Worm (Caenorhabditis elegans) whole organism, L2 larva: Measurements from ENCODE around the gene ipmk-1.

Source experiments
- F13H6.1 ChIP-seq: sonication (generic microtip); optimal IDR thresholded peaks from 2 replicates; lab custom pipeline; 2016; ENCODE audit warnings: missing genetic modification characterization, missing compliant biosample characterization
- R02D3.7 ChIP-seq: fragments of 150-350 bp; optimal IDR thresholded peaks from 2 replicates; lab custom pipeline; 2014; ENCODE audit warnings: missing biosample characterization, missing genetic modification characterization
- ZK546.5 ChIP-seq: sonication (generic microtip); optimal IDR thresholded peaks from 2 replicates; lab custom pipeline; 2017; ENCODE audit warnings: missing biosample characterization, missing genetic modification characterization
- ama-1 ChIP-seq: fragments of 150-350 bp; optimal IDR thresholded peaks from 2 replicates; lab custom pipeline; 2018; ENCODE audit warnings: inconsistent platforms
- blmp-1 ChIP-seq: sonication (generic microtip); optimal IDR thresholded peaks from 2 replicates; lab custom pipeline; 2017; ENCODE audit warnings: missing genetic modification characterization, mild to moderate bottlenecking, missing compliant biosample characterization, antibody characterized with exemption, moderate library complexity; ENCODE audit not compliant: insufficient read depth
- ceh-16 ChIP-seq: fragments of 150-350 bp; optimal IDR thresholded peaks from 2 replicates; lab custom pipeline; 2014; ENCODE audit warnings: missing biosample characterization, missing genetic modification characterization
- ceh-82 ChIP-seq: fragments of 150-350 bp; optimal IDR thresholded peaks from 2 replicates; lab custom pipeline; 2014; ENCODE audit warnings: missing biosample characterization, missing genetic modification characterization
- crh-2 ChIP-seq: sonication (generic microtip); optimal IDR thresholded peaks from 2 replicates; lab custom pipeline; 2017; ENCODE audit warnings: missing biosample characterization, missing genetic modification characterization
- dmd-4 ChIP-seq: sonication (generic microtip); optimal IDR thresholded peaks from 2 replicates; lab custom pipeline; 2017; ENCODE audit warnings: missing biosample characterization, missing genetic modification characterization
- egl-27 ChIP-seq: sonication (generic microtip); optimal IDR thresholded peaks from 3 replicates; lab custom pipeline; 2017; ENCODE audit warnings: missing biosample characterization, missing genetic modification reagents, missing genetic modification characterization
- elt-1 ChIP-seq: fragments of 150-350 bp; optimal IDR thresholded peaks from 2 replicates; lab custom pipeline; 2014; ENCODE audit warnings: missing biosample characterization, missing genetic modification characterization
- elt-3 ChIP-seq: sonication (generic microtip); optimal IDR thresholded peaks from 2 replicates; lab custom pipeline; 2017; ENCODE audit warnings: missing biosample characterization, missing genetic modification characterization
- fos-1 ChIP-seq: fragments of 150-350 bp; optimal IDR thresholded peaks from 2 replicates; lab custom pipeline; 2014; ENCODE audit warnings: missing biosample characterization, missing genetic modification characterization
- lin-39 ChIP-seq: fragments of 150-350 bp; optimal IDR thresholded peaks from 2 replicates; lab custom pipeline; 2014; ENCODE audit warnings: missing biosample characterization, missing genetic modification reagents, missing genetic modification characterization
- mbf-1 ChIP-seq: sonication (generic microtip); optimal IDR thresholded peaks from 2 replicates; lab custom pipeline; 2017; ENCODE audit warnings: missing biosample characterization, missing genetic modification characterization
- mdl-1 ChIP-seq, 2 experiments: fragments of 150-350 bp in 1 of 2; sonication (generic microtip) in 1 of 2; optimal IDR thresholded peaks; 2 replicates each; lab custom pipeline; 2017; ENCODE audit warnings: missing biosample characterization in 2 of 2, missing genetic modification characterization in 2 of 2
- nhr-10 ChIP-seq: sonication (generic microtip); optimal IDR thresholded peaks from 2 replicates; lab custom pipeline; 2017; ENCODE audit warnings: missing biosample characterization, missing genetic modification characterization
- nhr-21 ChIP-seq: fragments of 150-350 bp; optimal IDR thresholded peaks from 2 replicates; lab custom pipeline; 2014; ENCODE audit warnings: missing biosample characterization, missing genetic modification characterization
- nhr-23 ChIP-seq: fragments of 150-350 bp; optimal IDR thresholded peaks from 2 replicates; lab custom pipeline; 2014; ENCODE audit warnings: missing biosample characterization, missing genetic modification reagents, missing genetic modification characterization
- nhr-25 ChIP-seq: fragments of 150-350 bp; sonication (generic microtip); optimal IDR thresholded peaks from 3 replicates; lab custom pipeline; 2014; ENCODE audit warnings: missing biosample characterization, missing genetic modification characterization
- nhr-77 ChIP-seq: fragments of 150-350 bp; optimal IDR thresholded peaks from 2 replicates; lab custom pipeline; 2014; ENCODE audit warnings: missing biosample characterization, missing genetic modification characterization
- peb-1 ChIP-seq: fragments of 150-350 bp; optimal IDR thresholded peaks from 2 replicates; lab custom pipeline; 2014; ENCODE audit warnings: missing biosample characterization, missing genetic modification characterization
- sem-4 ChIP-seq: fragments of 150-350 bp; optimal IDR thresholded peaks from 2 replicates; lab custom pipeline; 2014; ENCODE audit warnings: missing biosample characterization, missing genetic modification reagents, missing genetic modification characterization
- skn-1 ChIP-seq: sonication (generic microtip); optimal IDR thresholded peaks from 2 replicates; lab custom pipeline; 2017; ENCODE audit warnings: missing biosample characterization, missing genetic modification characterization
- sma-9 ChIP-seq, 2 experiments: fragments of 150-350 bp in 1 of 2; sonication (generic microtip) in 1 of 2; optimal IDR thresholded peaks; 2 replicates each; lab custom pipeline; 2014 to 2016; ENCODE audit warnings: missing genetic modification characterization in 2 of 2, mild to moderate bottlenecking in 1 of 2, missing biosample characterization in 1 of 2, missing compliant biosample characterization in 1 of 2, missing genetic modification reagents in 1 of 2, moderate library complexity in 1 of 2
- snpc-4 ChIP-seq: fragments of 150-350 bp; optimal IDR thresholded peaks from 2 replicates; lab custom pipeline; 2014; ENCODE audit warnings: missing biosample characterization, missing genetic modification characterization
- unc-39 ChIP-seq: fragments of 150-350 bp; optimal IDR thresholded peaks from 2 replicates; lab custom pipeline; 2014; ENCODE audit warnings: missing biosample characterization, missing genetic modification characterization
- unc-55 ChIP-seq: fragments of 150-350 bp; sonication (generic microtip); optimal IDR thresholded peaks from 3 replicates; lab custom pipeline; 2014; ENCODE audit warnings: missing biosample characterization, missing genetic modification reagents, missing genetic modification characterization
- unc-62 ChIP-seq: fragments of 150-350 bp; optimal IDR thresholded peaks from 2 replicates; lab custom pipeline; 2014; ENCODE audit warnings: missing biosample characterization, missing genetic modification reagents, missing genetic modification characterization
- ztf-1 ChIP-seq: fragments of 200-800 bp; sonication (Bioruptor generic); conservative IDR thresholded peaks from 2 replicates; pipeline ENCODE4 v1.3.6; 2022; ENCODE audit warnings: missing genetic modification characterization, missing compliant biosample characterization
- ztf-4 ChIP-seq: fragments of 150-350 bp; optimal IDR thresholded peaks from 2 replicates; lab custom pipeline; 2014; ENCODE audit warnings: missing biosample characterization, missing genetic modification characterization

ipmk-1 gene

DNA sequence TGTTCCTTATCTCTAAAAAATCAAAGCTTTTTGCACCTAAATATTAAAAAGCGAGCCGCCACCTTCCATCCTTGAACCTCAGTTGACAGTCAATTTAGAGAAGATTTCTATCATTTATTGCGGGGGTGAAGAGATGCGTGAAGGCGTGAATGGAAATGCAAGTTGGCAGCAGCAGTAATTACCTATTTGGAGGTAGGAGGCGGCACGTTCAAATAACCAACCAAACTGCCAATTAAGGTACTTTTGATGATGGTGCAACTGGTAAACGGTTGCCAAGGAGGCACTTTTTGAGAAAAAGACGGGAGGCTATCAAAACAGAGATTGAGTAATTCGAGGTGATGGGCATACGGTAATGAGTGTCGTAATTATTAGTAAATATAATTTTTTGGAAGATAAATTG, 11.6 kb upstream of the ipmk-1 start:
- TF ChIP-seq lin-39 (tag; lab: Kevin White, UChicago) (no peak), peb-1 (tag; lab: Kevin White, UChicago) (no peak), fos-1 (no peak)

DNA sequence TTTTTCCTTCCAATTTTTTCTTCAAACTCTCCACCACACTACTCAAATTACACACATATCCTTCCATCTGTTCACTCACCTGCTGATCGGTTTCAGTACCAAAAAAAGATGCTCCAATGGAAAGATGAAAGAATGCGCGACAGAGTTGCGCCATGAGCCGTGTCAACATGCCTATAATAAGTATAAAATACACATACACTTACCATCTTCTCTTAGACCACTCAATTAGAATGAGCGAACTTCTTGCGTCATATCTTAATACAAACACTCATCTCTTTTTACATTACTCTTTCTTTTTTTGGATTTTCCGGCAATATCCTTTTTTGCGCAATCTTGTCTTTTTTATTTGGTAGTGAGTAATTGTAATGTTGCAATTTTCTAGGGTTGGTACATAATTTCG, 10.2 kb upstream of the ipmk-1 start:
- TF ChIP-seq nhr-10 (tag; lab: Kevin White, UChicago) (no peak), nhr-77 (tag; lab: Kevin White, UChicago) (no peak), ztf-1 (GFP tag; lab: Robert Waterston, UW) (no peak), unc-39 (tag; lab: Kevin White, UChicago) (no peak), ZK546.5 (no peak), mdl-1 (tag; optimal IDR thresholded peaks at IDR 0.05; lab: Kevin White, UChicago) (no peak), R02D3.7 (tag; lab: Kevin White, UChicago) (no peak), sma-9 (GFP tag; optimal IDR thresholded peaks at IDR 0.05; lab: Kevin White, UChicago) (no peak), sma-9 (tag; optimal IDR thresholded peaks at IDR 0.05; lab: Kevin White, UChicago) (no peak)

DNA sequence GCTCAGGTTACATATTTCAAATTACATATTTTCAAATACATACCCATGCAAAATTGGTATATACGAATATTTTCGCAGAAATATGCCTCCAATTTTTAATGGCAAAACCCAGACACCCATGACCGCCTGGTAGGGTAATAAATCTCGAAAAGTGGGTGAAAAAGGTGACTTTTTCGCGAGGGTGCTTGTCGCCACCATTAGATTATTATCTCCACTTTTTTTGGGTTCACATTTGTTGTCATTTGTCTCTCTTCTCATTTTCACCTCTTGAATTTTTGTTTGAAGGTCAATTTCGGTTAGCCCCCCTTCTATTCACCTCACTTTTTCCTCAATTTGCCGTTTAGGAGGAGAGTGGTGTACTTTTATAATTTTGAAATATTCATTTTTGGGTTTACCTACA, 7.7 kb upstream of the ipmk-1 start:
- no peak for TF ChIP-seq unc-62 (GFP tag; lab: Kevin White, UChicago)
- peak; percentile 16 for TF ChIP-seq nhr-25 (tag; lab: Kevin White, UChicago)
- TF ChIP-seq ceh-16 (tag; lab: Kevin White, UChicago) = peak; percentile 73

DNA sequence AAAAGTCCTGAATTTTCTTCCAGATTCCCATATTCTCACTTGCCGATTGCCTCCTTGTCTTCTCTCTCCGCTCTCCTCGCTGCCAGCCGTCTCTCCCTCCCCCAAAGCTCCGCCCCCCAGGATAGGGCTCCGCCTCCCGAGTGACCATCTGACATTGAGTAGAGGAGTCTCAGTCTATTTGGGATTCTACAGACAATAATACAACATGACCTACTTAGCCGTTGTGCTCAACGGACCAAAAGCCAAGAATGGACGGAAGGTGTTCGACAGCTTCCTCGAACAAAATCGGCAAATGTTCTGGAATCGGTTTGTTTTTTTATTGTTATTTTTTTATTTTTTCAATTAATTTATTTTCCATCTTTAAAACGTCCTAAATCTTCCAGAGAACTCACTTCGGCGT, 5.9 kb upstream of the ipmk-1 start, which contains the start of gene ham-1:
TSS of gene ham-1 (plus strand) at position 173 of the 400 bp plus-strand sequence.
- TF ChIP-seq sma-9 (GFP tag; optimal IDR thresholded peaks at IDR 0.05; lab: Kevin White, UChicago) (no peak), sma-9 (tag; optimal IDR thresholded peaks at IDR 0.05; lab: Kevin White, UChicago) (no peak), nhr-21 (tag; lab: Kevin White, UChicago) (no peak), dmd-4 (tag; lab: Kevin White, UChicago) (no peak), mbf-1 (tag; lab: Kevin White, UChicago) (no peak), R02D3.7 (tag; lab: Kevin White, UChicago) (no peak), elt-1 (no peak), unc-55 (GFP tag; lab: Kevin White, UChicago) (no peak), ztf-1 (GFP tag; lab: Robert Waterston, UW) (no peak), ama-1 (lab: Kevin White, UChicago) (no peak), nhr-10 (tag; lab: Kevin White, UChicago) (no peak), nhr-77 (tag; lab: Kevin White, UChicago) (no peak), nhr-23 (no peak), sem-4 (tag; lab: Kevin White, UChicago) (no peak), peb-1 (tag; lab: Kevin White, UChicago) (no peak), elt-3 (tag; lab: Kevin White, UChicago) (no peak), skn-1 (no peak), F13H6.1 (tag; lab: Kevin White, UChicago) (no peak), mdl-1 (tag; optimal IDR thresholded peaks at IDR 0.05; lab: Kevin White, UChicago) (no peak), ztf-4 (no peak)

DNA sequence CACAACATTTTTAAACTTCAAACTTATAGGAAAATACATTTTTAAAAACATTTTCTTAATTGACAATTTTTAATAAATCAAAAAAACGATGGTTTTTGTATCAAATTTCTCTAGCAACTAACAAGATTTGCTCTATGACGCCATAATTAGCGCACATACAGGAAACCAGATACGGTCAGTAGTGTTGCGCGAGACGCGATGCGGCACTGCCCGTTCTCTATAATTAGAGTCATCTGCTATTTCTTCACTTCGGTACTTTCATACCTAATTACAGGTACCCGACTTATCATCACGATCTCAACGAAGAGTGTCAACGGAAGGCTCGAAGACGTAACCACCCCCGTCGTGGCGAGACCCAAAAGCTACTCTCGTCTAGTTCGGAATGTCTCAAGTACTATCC, 3.3 kb upstream of the ipmk-1 start:
- no peak for TF ChIP-seq skn-1
- no peak for TF ChIP-seq crh-2 (tag; lab: Kevin White, UChicago)
- no peak for TF ChIP-seq ceh-82 (tag; lab: Kevin White, UChicago)
- no peak for TF ChIP-seq snpc-4 (tag; lab: Kevin White, UChicago)
- no peak for TF ChIP-seq nhr-25 (tag; lab: Kevin White, UChicago)
- no peak for TF ChIP-seq egl-27 (tag; lab: Kevin White, UChicago)
- TF ChIP-seq blmp-1 = no peak

DNA sequence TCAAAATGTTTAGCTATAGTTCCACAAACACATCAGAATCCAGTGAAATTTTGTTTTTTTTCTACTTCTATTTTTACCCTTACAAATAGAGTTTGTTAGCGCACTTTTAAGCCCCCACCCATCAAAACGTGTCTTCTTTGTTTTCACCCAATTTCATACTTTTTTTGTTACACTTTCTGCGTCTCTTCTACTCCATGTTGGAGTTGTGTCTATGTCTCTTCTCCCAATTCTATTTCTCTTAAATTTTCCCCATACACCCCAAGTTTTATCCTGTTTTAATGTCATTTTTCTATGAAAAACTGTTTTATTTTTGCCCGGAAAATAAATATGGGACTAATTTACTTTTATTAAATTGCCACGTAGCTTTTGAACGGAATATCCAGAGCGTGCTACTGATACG, 2.5 kb upstream of the ipmk-1 start:
- TF ChIP-seq crh-2 (tag; lab: Kevin White, UChicago) = peak; percentile 24
- no peak for TF ChIP-seq skn-1
- TF ChIP-seq unc-55 (GFP tag; lab: Kevin White, UChicago) = peak; percentile 50
- TF ChIP-seq, all 48 proteins: peak for 2
